Worm (Caenorhabditis elegans) whole organism, L2 larva: ENCODE measurements around the gene nhr-37.

Source experiments
- C34F6.9 ChIP-seq: fragments of 150-350 bp; optimal IDR thresholded peaks from 2 replicates; lab custom pipeline; 2014; ENCODE audit warnings: missing biosample characterization, missing genetic modification characterization
- F13H6.1 ChIP-seq: sonication (generic microtip); optimal IDR thresholded peaks from 2 replicates; lab custom pipeline; 2016; ENCODE audit warnings: missing genetic modification characterization, missing compliant biosample characterization
- Y55F3AM.14 ChIP-seq: fragments of 200-800 bp; sonication (Bioruptor generic); optimal IDR thresholded peaks from 2 replicates; lab custom pipeline; 2018; ENCODE audit warnings: mild to moderate bottlenecking, missing genetic modification characterization, missing compliant biosample characterization
- ZK546.5 ChIP-seq: sonication (generic microtip); optimal IDR thresholded peaks from 2 replicates; lab custom pipeline; 2017; ENCODE audit warnings: missing biosample characterization, missing genetic modification characterization
- alr-1 ChIP-seq: fragments of 150-350 bp; optimal IDR thresholded peaks from 2 replicates; lab custom pipeline; 2014; ENCODE audit warnings: missing biosample characterization, missing genetic modification characterization
- aly-2 ChIP-seq: fragments of 150-350 bp; optimal IDR thresholded peaks from 2 replicates; lab custom pipeline; 2014; ENCODE audit warnings: missing biosample characterization, missing genetic modification characterization
- blmp-1 ChIP-seq: sonication (generic microtip); optimal IDR thresholded peaks from 2 replicates; lab custom pipeline; 2017; ENCODE audit warnings: missing genetic modification characterization, mild to moderate bottlenecking, missing compliant biosample characterization, antibody characterized with exemption, moderate library complexity; ENCODE audit not compliant: insufficient read depth
- crh-2 ChIP-seq: sonication (generic microtip); optimal IDR thresholded peaks from 2 replicates; lab custom pipeline; 2017; ENCODE audit warnings: missing biosample characterization, missing genetic modification characterization
- dmd-4 ChIP-seq: sonication (generic microtip); optimal IDR thresholded peaks from 2 replicates; lab custom pipeline; 2017; ENCODE audit warnings: missing biosample characterization, missing genetic modification characterization
- egl-27 ChIP-seq: sonication (generic microtip); optimal IDR thresholded peaks from 3 replicates; lab custom pipeline; 2017; ENCODE audit warnings: missing biosample characterization, missing genetic modification reagents, missing genetic modification characterization
- fos-1 ChIP-seq: fragments of 150-350 bp; optimal IDR thresholded peaks from 2 replicates; lab custom pipeline; 2014; ENCODE audit warnings: missing biosample characterization, missing genetic modification characterization
- gmeb-1 ChIP-seq: fragments of 150-350 bp; optimal IDR thresholded peaks from 2 replicates; lab custom pipeline; 2014; ENCODE audit warnings: missing biosample characterization, missing genetic modification characterization
- lin-11 ChIP-seq: fragments of 150-350 bp; sonication (generic microtip); optimal IDR thresholded peaks from 2 replicates; lab custom pipeline; 2014; ENCODE audit warnings: missing biosample characterization, missing genetic modification characterization, inconsistent platforms, mixed read lengths
- lin-13 ChIP-seq: fragments of 150-350 bp; optimal IDR thresholded peaks from 2 replicates; lab custom pipeline; 2014; ENCODE audit warnings: missing biosample characterization, missing genetic modification reagents, missing genetic modification characterization
- lin-39 ChIP-seq: fragments of 150-350 bp; optimal IDR thresholded peaks from 2 replicates; lab custom pipeline; 2014; ENCODE audit warnings: missing biosample characterization, missing genetic modification reagents, missing genetic modification characterization
- lsy-2 ChIP-seq, 2 experiments: fragments of 150-350 bp in 1 of 2; sonication (generic microtip) in 1 of 2; optimal IDR thresholded peaks; 2 replicates each; lab custom pipeline; 2014 to 2017; ENCODE audit warnings: missing biosample characterization in 2 of 2, missing genetic modification characterization in 2 of 2
- mbf-1 ChIP-seq: sonication (generic microtip); optimal IDR thresholded peaks from 2 replicates; lab custom pipeline; 2017; ENCODE audit warnings: missing biosample characterization, missing genetic modification characterization
- mdl-1 ChIP-seq, 2 experiments: fragments of 150-350 bp in 1 of 2; sonication (generic microtip) in 1 of 2; optimal IDR thresholded peaks; 2 replicates each; lab custom pipeline; 2017; ENCODE audit warnings: missing biosample characterization in 2 of 2, missing genetic modification characterization in 2 of 2
- nhr-10 ChIP-seq: sonication (generic microtip); optimal IDR thresholded peaks from 2 replicates; lab custom pipeline; 2017; ENCODE audit warnings: missing biosample characterization, missing genetic modification characterization
- nhr-11 ChIP-seq: fragments of 150-350 bp; optimal IDR thresholded peaks from 2 replicates; lab custom pipeline; 2014; ENCODE audit warnings: missing biosample characterization, missing genetic modification characterization
- nhr-12 ChIP-seq: fragments of 150-350 bp; optimal IDR thresholded peaks from 2 replicates; lab custom pipeline; 2014; ENCODE audit warnings: missing biosample characterization, missing genetic modification characterization
- nhr-21 ChIP-seq: fragments of 150-350 bp; optimal IDR thresholded peaks from 2 replicates; lab custom pipeline; 2014; ENCODE audit warnings: missing biosample characterization, missing genetic modification characterization
- nhr-6 ChIP-seq: fragments of 150-350 bp; optimal IDR thresholded peaks from 2 replicates; lab custom pipeline; 2014; ENCODE audit warnings: missing biosample characterization, missing genetic modification characterization
- peb-1 ChIP-seq: fragments of 150-350 bp; optimal IDR thresholded peaks from 2 replicates; lab custom pipeline; 2014; ENCODE audit warnings: missing biosample characterization, missing genetic modification characterization
- sem-4 ChIP-seq: fragments of 150-350 bp; optimal IDR thresholded peaks from 2 replicates; lab custom pipeline; 2014; ENCODE audit warnings: missing biosample characterization, missing genetic modification reagents, missing genetic modification characterization
- sma-3 ChIP-seq: sonication (generic microtip); optimal IDR thresholded peaks from 2 replicates; lab custom pipeline; 2016; ENCODE audit warnings: missing genetic modification reagents, missing genetic modification characterization, missing compliant biosample characterization
- sma-9 ChIP-seq, 2 experiments: fragments of 150-350 bp in 1 of 2; sonication (generic microtip) in 1 of 2; optimal IDR thresholded peaks; 2 replicates each; lab custom pipeline; 2014 to 2016; ENCODE audit warnings: missing genetic modification characterization in 2 of 2, mild to moderate bottlenecking in 1 of 2, missing biosample characterization in 1 of 2, missing compliant biosample characterization in 1 of 2, missing genetic modification reagents in 1 of 2, moderate library complexity in 1 of 2
- snpc-4 ChIP-seq: fragments of 150-350 bp; optimal IDR thresholded peaks from 2 replicates; lab custom pipeline; 2014; ENCODE audit warnings: missing biosample characterization, missing genetic modification characterization
- unc-39 ChIP-seq: fragments of 150-350 bp; optimal IDR thresholded peaks from 2 replicates; lab custom pipeline; 2014; ENCODE audit warnings: missing biosample characterization, missing genetic modification characterization
- ztf-1 ChIP-seq: fragments of 200-800 bp; sonication (Bioruptor generic); conservative IDR thresholded peaks from 2 replicates; pipeline ENCODE4 v1.3.6; 2022; ENCODE audit warnings: missing genetic modification characterization, missing compliant biosample characterization
- ztf-11 ChIP-seq: sonication (generic microtip); optimal IDR thresholded peaks from 2 replicates; lab custom pipeline; 2017; ENCODE audit warnings: missing biosample characterization, missing genetic modification characterization
- ztf-4 ChIP-seq: fragments of 150-350 bp; optimal IDR thresholded peaks from 2 replicates; lab custom pipeline; 2014; ENCODE audit warnings: missing biosample characterization, missing genetic modification characterization

nhr-37 gene

DNA sequence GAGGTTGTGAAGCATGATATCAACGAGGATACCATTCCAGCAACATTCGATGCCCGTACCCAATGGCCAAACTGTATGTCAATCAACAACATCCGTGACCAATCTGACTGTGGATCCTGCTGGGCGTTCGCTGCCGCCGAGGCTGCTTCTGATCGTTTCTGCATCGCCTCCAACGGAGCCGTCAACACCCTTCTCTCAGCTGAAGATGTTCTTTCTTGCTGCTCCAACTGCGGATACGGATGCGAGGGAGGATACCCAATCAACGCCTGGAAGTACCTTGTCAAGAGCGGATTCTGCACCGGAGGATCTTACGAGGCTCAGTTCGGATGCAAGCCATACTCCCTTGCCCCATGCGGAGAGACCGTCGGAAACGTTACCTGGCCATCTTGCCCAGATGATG lies 7.0 kb upstream of the nhr-37 start:
- no peak for TF ChIP-seq unc-39
- TF ChIP-seq lin-11 = no peak
- no peak for TF ChIP-seq fos-1
- no peak for TF ChIP-seq snpc-4 (tag; lab: Kevin White, UChicago)
- no peak for TF ChIP-seq F13H6.1 (tag; lab: Kevin White, UChicago)
- no peak for TF ChIP-seq lin-13 (GFP tag; lab: Kevin White, UChicago)
- no peak for TF ChIP-seq aly-2 (tag; lab: Kevin White, UChicago)
- TF ChIP-seq crh-2 (tag; lab: Kevin White, UChicago) = no peak
- TF ChIP-seq ZK546.5 (tag; lab: Kevin White, UChicago) = no peak
- no peak for TF ChIP-seq egl-27 (tag; lab: Kevin White, UChicago)
- TF ChIP-seq mbf-1 (tag; lab: Kevin White, UChicago) = no peak
- no peak for TF ChIP-seq nhr-11 (tag; lab: Kevin White, UChicago)
- TF ChIP-seq lin-39 (tag; lab: Kevin White, UChicago) = no peak
- TF ChIP-seq dmd-4 (tag; lab: Kevin White, UChicago) = no peak
- TF ChIP-seq lsy-2 (tag; optimal IDR thresholded peaks at IDR 0.05; lab: Kevin White, UChicago) = no peak
- TF ChIP-seq ztf-11 (tag; lab: Kevin White, UChicago) = no peak
- no peak for TF ChIP-seq C34F6.9
- TF ChIP-seq ztf-1 (GFP tag; lab: Robert Waterston, UW) = no peak
- TF ChIP-seq blmp-1 (tag; lab: Kevin White, UChicago) = no peak

- TF ChIP-seq aly-2 (tag; lab: Kevin White, UChicago) = no peak
- peak; percentile 31 for TF ChIP-seq fos-1
- TF ChIP-seq, all 48 proteins: peak for 1
Observed at ce11 chrV:6616294-6616693, 5.7 kb upstream of the nhr-37 start.

DNA sequence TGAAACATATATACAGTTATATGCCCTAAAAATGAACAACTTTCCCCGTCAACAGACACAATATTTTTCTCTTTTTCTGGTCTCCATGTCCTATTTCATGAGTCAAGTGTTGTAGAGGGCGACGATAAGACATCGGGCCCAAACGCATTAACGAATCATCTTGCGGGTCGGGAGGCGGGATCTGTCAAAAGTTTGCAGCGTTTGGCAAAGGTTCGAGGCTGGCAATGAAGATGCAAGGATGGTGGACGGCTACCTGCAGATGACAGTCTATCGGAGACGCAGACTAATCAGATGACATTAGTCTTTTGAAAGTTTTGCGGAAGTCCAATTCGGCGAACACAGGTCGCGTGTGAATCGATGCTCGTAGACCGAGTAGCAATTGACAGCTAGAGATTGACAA lies 1.2 kb upstream of the nhr-37 start:
- TF ChIP-seq peb-1 (no peak), sma-3 (GFP tag; lab: Kevin White, UChicago) (peak; percentile 35)
- TF ChIP-seq, all 48 proteins: peak for 1

- TF ChIP-seq ztf-4 = no peak
- TF ChIP-seq peb-1 = no peak
- TF ChIP-seq blmp-1 (tag; lab: Kevin White, UChicago) = no peak
- TF ChIP-seq egl-27 (tag; lab: Kevin White, UChicago) = no peak
Observed at ce11 chrV:6626244-6626643, 4.2 kb downstream of the nhr-37 start, which contains the start of gene ppt-1. TSS of gene ppt-1 (minus strand) at chrV:6626344.

DNA sequence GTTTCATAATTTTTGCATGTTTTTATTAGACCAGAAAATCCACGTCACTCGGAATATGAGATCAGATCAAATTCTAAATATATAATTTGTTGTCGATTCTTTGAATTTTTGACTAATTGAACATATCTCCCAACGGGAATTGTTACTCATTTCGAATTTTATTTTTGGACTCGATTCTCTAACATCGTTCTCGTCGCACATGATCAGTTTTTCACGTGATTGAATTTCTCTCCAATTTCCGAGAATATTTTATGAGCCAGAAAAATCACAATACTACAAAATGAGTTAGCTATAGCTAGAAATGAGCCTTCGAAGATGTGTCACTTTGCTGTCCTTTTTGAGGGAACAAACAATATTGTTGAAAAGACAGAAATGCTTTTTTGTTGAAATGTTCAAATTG lies 8.8 kb downstream of the nhr-37 start:
- TF ChIP-seq alr-1 (tag; lab: Kevin White, UChicago) (no peak), lsy-2 (tag; optimal IDR thresholded peaks at IDR 0.05; lab: Kevin White, UChicago) (peak in 1 of 2 experiments; percentile 46), nhr-21 (tag; lab: Kevin White, UChicago) (peak; percentile 61), mdl-1 (tag; optimal IDR thresholded peaks at IDR 0.05; lab: Kevin White, UChicago) (no peak), aly-2 (tag; lab: Kevin White, UChicago) (no peak), C34F6.9 (peak; percentile 44), sma-3 (GFP tag; lab: Kevin White, UChicago) (no peak)
- TF ChIP-seq, all 48 proteins: peak for 3

ce11 chrV:6631866-6632265 lies 9.9 kb downstream of the nhr-37 start:
- TF ChIP-seq aly-2 (tag; lab: Kevin White, UChicago) (no peak), ZK546.5 (tag; lab: Kevin White, UChicago) (no peak), ztf-1 (GFP tag; lab: Robert Waterston, UW) (no peak), C34F6.9 (no peak), nhr-6 (tag; lab: Kevin White, UChicago) (no peak), peb-1 (no peak), Y55F3AM.14 (GFP tag; lab: Kevin White, UChicago) (no peak), alr-1 (tag; lab: Kevin White, UChicago) (no peak)

DNA sequence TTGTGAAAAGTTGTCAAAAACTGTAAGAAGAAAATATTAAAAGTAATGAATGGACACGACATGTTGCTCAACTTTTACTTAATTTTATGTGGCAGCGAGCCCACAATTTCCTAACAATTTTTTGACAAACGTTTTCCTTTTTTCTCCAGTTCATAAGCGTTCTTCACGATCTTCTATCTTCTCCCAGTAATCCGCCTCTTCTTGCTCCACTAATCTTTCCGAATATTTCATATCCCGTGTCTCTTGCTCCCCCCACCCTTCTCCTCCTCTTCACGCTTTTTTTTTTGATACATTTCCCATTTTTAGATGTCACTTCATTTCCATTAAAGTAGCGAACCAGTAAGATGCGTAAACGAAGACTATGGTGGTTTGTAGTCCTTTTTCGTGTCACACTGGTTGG lies 10.9 kb downstream of the nhr-37 start, which contains the start of gene scd-2:
TSS of gene scd-2 (plus strand) at position 301 of the 400 bp plus-strand sequence.
- no peak for TF ChIP-seq ztf-4
- no peak for TF ChIP-seq mbf-1 (tag; lab: Kevin White, UChicago)
- no peak for TF ChIP-seq sem-4 (tag; lab: Kevin White, UChicago)
- no peak for TF ChIP-seq unc-39
- TF ChIP-seq nhr-10 = no peak
- no peak for TF ChIP-seq nhr-12 (tag; lab: Kevin White, UChicago)
- TF ChIP-seq alr-1 (tag; lab: Kevin White, UChicago) = no peak
- no peak for TF ChIP-seq peb-1
- no peak for TF ChIP-seq sma-3 (GFP tag; lab: Kevin White, UChicago)
- no peak for TF ChIP-seq gmeb-1 (tag; lab: Kevin White, UChicago)
- TF ChIP-seq Y55F3AM.14 (GFP tag; lab: Kevin White, UChicago) = no peak
- no peak for TF ChIP-seq F13H6.1 (tag; lab: Kevin White, UChicago)
- no peak for TF ChIP-seq crh-2 (tag; lab: Kevin White, UChicago)
- TF ChIP-seq sma-9 (GFP tag; optimal IDR thresholded peaks at IDR 0.05; lab: Kevin White, UChicago) = no peak
- no peak for TF ChIP-seq sma-9 (tag; optimal IDR thresholded peaks at IDR 0.05; lab: Kevin White, UChicago)
- no peak for TF ChIP-seq blmp-1 (tag; lab: Kevin White, UChicago)
